Fruit fly (Drosophila melanogaster) Kc167 (cell line): ENCODE measurements around the gene Polr1E.

Experiments used
- Myc ChIP-seq: fragments of >200 bp; optimal IDR thresholded peaks from 2 replicates; lab custom pipeline; 2017; ENCODE audit warnings: missing external identifiers
- h ChIP-seq: fragments of >200 bp; optimal IDR thresholded peaks from 3 replicates; lab custom pipeline; 2018; ENCODE audit warnings: missing external identifiers
- insv ChIP-seq: fragments of >200 bp; optimal IDR thresholded peaks from 3 replicates; lab custom pipeline; 2018; ENCODE audit warnings: missing external identifiers
- psq ChIP-seq: fragments of >200 bp; optimal IDR thresholded peaks from 2 replicates; lab custom pipeline; 2017; ENCODE audit warnings: missing external identifiers
- ttk ChIP-seq: sonication (Bioruptor generic); optimal IDR thresholded peaks from 2 replicates; lab custom pipeline; 2017; ENCODE audit warnings: missing external identifiers

dm6 chr3R:18283441-18283840 lies 18.1 kb downstream of the Polr1E start, which contains the start of the genes CG14312 and CG8064:
- TF ChIP-seq h (lab: Kevin White, UChicago) (no peak), psq (no peak), ttk (no peak), insv (lab: Kevin White, UChicago) (no peak), Myc (lab: Kevin White, UChicago) (no peak)
